Worm (Caenorhabditis elegans): ENCODE results near the gene ugt-54.

ugt-54 gene

DNA sequence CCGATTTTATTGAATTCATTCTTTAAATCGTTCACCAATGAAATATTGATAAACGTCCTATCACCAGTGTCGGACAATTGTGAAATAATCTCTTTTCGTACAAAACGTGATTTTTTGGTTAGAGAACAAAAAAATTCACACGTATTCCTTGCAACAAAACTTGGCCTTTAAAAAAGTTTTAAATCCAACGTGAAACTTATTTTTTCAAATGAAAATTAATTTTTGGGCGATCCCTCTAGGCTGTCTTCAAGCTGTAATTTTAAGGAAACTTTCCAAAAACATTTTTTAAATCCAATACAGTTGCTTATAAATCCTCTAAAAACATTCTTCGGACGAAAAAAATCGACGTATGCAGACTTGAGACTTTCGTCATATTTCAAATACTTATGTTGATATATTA, 6.8 kb upstream of the ugt-54 start, which contains the start of gene T25B9.5:
TSS of gene T25B9.5 (minus strand) at position 101 of the 400 bp plus-strand sequence.
- TF ChIP-seq him-1 (tag; optimal IDR thresholded peaks at IDR 0.05) (no peak), W03F9.2 (tag; optimal IDR thresholded peaks at IDR 0.05) (no peak), dao-5 (tag; optimal IDR thresholded peaks at IDR 0.05) (no peak)

DNA sequence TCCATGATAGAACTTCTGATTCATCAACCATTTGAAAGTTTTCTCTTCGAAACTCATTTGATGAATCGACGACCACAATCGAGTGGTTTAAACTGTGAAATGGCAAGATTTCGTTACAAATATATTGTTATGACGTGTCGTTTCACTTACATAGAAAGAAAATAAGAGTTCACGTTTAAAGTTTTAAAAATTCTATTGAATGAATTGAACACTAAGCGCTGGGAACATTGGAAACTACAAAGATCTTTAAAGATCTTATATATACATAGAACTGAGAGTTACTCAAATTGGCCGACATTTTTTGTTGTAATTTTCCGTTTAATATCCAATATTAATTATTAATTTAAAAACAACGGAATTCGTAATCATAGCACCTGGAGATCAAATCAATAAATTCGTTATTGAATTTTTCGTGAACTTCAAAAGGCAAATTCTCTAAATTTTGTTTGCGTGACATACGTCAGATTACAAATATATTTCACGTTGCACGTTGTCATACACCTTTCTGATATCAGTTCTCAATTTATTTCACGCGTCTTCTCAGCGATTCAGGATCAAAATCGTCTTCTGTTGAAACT, 3.8 kb upstream of the ugt-54 start, which contains the start of the genes T25B9.4 and T25B9.6:
TSS of gene T25B9.4 (minus strand) at position 101 of the 578 bp plus-strand sequence.
TSS of gene T25B9.6 (plus strand) at position 528 of the 578 bp plus-strand sequence.
- TF ChIP-seq W03F9.2 (tag; optimal IDR thresholded peaks at IDR 0.05) (no peak), him-1 (tag; optimal IDR thresholded peaks at IDR 0.05) (no peak), dao-5 (tag; optimal IDR thresholded peaks at IDR 0.05) (no peak)

DNA sequence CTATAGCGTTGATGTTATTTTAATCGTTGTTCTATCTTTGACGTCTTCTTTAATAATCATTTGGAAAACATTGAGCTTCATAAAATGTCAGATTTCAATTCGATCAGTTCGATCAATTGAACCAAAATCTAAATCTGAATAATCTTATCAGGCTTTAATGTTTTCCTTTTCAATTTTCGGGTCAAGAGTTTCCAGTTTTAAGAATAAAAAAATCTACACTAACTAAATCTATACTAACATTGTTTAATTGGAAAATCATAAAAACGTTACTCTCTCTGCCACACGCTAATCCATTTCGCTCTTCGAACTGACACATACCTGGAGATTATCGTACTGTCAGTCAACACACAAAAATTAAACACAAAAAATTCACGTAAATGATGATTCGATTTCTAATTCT, 2.7 kb downstream of the ugt-54 start, which contains the start of gene T25B9.11:
TSS of gene T25B9.11 (plus strand) at position 301 of the 400 bp plus-strand sequence.
- TF ChIP-seq him-1 (tag; optimal IDR thresholded peaks at IDR 0.05) (no peak), W03F9.2 (tag; optimal IDR thresholded peaks at IDR 0.05) (no peak), dao-5 (tag; optimal IDR thresholded peaks at IDR 0.05) (no peak)

DNA sequence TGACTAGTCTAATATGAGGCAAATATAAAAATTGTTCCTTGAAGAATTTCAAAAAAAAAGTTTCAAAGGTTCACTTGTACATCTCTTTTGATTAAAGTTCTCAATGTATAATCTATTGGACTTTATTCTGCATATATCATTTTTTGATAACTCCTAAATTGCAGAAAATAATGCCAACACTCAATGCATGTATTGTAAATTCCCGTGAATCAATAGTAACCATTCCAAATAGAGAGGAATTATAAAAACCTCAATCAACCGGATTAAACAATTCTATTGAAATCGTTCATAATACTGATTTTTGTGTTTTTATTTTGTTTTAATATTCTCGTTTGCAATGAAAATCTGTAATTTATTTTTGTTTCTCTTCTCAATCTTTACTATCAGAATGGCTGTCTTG, 3.6 kb downstream of the ugt-54 start, which contains the start of gene T25B9.12:
TSS of gene T25B9.12 (plus strand) at position 301 of the 400 bp plus-strand sequence.
- TF ChIP-seq dao-5 (tag; optimal IDR thresholded peaks at IDR 0.05) = no peak
- TF ChIP-seq W03F9.2 (tag; optimal IDR thresholded peaks at IDR 0.05) = no peak
- TF ChIP-seq him-1 (tag; optimal IDR thresholded peaks at IDR 0.05) = no peak

DNA sequence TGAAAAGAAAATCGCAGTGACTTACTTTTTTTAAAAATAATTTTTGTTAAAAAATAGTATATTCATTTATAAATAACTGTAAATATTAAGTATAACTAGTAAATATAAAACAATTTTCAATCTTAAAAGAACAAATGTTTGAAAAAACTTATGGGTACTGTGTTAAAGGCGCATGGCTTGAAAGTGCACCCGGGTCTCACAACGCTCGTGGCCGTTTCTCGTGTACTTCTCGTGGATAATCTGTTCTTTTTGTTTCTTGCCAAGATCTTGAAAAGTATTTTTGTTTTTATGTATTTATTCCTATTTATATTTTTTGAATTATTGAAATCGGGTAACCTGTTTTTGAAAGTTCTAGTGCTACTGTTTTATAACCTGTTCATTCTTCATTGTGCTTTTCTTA, 4.6 kb downstream of the ugt-54 start:
- TF ChIP-seq W03F9.2 (tag; optimal IDR thresholded peaks at IDR 0.05) (peak; percentile 71), him-1 (tag; optimal IDR thresholded peaks at IDR 0.05) (no peak)

DNA sequence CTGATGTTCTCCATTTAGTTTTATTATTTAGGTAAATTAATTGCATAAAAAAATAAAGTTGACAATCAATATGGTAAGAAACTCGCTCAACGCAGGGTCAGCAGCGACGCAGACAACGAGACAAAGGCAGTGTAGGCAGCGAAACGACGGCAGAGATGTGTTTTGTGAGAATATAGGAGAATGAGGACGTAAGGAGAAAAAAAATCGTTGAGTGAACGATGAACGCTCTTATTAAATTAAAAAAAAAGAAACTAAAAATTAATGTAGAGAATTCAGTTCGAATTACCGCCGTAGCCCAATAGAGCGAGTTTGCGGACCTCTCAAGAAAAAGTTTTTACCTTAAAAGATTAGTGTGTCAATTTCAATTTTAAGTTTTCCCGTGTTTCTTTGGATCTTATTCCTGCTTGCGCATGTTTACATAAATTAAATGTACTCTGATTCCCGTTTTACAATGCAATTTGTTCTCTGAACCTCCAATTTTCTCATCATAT, 6.7 kb downstream of the ugt-54 start, which contains the start of gene T25B9.8:
TSS of gene T25B9.8 (minus strand) at position 51 of the 491 bp plus-strand sequence.
- TF ChIP-seq dao-5 (tag; optimal IDR thresholded peaks at IDR 0.05) = no peak
- no peak for TF ChIP-seq W03F9.2 (tag; optimal IDR thresholded peaks at IDR 0.05)
- no peak for TF ChIP-seq him-1 (tag; optimal IDR thresholded peaks at IDR 0.05)

DNA sequence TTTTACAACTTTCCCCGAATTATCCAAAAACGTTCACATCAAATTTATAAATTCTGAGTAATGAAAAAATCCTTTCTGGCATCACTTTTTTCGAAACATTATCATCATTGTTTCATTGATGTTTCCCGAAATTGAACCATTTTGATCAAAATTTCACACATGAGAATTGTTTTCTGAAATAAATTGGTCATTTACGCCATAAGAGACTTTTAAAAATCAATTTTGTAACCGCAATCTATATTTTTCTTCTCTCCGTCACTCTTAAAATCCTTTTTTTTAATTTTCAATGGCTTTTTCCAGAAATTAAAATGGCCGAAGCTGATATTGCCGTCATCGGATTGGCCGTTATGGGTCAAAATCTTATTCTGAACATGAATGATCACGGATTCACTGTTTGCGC, 7.9 kb downstream of the ugt-54 start, which contains the start of gene T25B9.9:
TSS of gene T25B9.9 (plus strand) at position 301 of the 400 bp plus-strand sequence.
- TF ChIP-seq him-1 (tag; optimal IDR thresholded peaks at IDR 0.05) = no peak
- TF ChIP-seq dao-5 (tag; optimal IDR thresholded peaks at IDR 0.05) = no peak
- TF ChIP-seq W03F9.2 (tag; optimal IDR thresholded peaks at IDR 0.05) = no peak

DNA sequence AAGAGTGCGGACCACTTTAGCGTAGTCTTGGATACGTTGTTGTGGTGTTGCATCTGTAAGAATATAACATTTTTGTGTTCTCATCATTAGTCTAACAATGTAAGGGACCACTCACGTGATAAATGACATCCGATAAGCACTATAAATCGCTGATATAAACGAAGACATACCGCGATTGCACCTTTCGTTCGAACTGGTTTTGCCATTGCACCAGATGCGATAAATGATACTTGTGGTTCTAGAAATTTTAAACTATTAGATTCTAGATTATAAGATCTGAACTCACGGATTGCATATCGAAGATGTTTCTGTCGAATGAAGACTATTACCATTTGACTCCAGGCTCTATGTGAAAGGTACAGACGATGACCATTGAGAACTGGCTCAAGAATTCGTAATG, 9.8 kb downstream of the ugt-54 start:
- TF ChIP-seq W03F9.2 (tag; optimal IDR thresholded peaks at IDR 0.05) = no peak
- no peak for TF ChIP-seq dao-5 (tag; optimal IDR thresholded peaks at IDR 0.05)
- TF ChIP-seq him-1 (tag; optimal IDR thresholded peaks at IDR 0.05) = no peak

DNA sequence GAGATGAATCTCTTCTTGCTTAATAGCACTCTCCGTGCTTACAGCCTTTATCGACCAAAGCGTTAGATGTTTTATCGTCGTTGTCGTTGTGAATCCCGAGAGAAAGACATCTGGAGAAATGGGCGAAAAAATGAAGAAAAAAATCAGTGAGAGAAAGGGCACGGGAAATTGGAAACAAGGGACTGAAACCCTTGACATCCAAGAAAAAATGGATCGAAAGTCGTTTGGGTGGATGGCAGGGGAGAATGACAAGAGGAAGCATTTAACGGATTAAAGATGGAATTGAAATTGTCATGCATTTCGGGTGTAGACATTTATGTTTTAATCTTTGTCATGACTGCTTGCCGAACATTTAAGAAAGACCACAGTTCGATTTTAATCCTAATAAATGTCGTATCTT, 12.3 kb downstream of the ugt-54 start, which contains the start of gene inpp-1:
TSS of gene inpp-1 (minus strand) at position 101 of the 400 bp plus-strand sequence.
- TF ChIP-seq him-1 (tag; optimal IDR thresholded peaks at IDR 0.05) = no peak
- no peak for TF ChIP-seq dao-5 (tag; optimal IDR thresholded peaks at IDR 0.05)
- no peak for TF ChIP-seq W03F9.2 (tag; optimal IDR thresholded peaks at IDR 0.05)

DNA sequence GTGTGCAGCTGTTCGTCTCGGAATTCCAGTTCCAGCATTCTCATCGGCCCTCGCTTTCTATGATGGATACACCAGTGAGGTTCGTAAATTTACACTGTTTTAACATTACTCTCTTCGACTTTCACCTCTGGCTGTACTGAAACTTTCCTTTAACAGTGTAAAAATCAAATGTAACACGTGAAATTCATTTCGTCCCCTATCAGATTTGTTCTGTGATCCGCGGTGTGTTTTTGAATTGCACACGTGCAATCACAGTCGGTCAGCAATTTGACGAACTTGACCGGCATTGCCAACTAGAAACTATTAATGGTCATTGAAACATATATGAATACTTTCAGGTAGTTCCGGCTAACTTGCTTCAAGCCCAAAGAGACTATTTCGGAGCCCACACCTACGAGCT, 15.6 kb downstream of the ugt-54 start:
- TF ChIP-seq him-1 (tag; optimal IDR thresholded peaks at IDR 0.05) (no peak), W03F9.2 (tag; optimal IDR thresholded peaks at IDR 0.05) (no peak), dao-5 (tag; optimal IDR thresholded peaks at IDR 0.05) (no peak)

DNA sequence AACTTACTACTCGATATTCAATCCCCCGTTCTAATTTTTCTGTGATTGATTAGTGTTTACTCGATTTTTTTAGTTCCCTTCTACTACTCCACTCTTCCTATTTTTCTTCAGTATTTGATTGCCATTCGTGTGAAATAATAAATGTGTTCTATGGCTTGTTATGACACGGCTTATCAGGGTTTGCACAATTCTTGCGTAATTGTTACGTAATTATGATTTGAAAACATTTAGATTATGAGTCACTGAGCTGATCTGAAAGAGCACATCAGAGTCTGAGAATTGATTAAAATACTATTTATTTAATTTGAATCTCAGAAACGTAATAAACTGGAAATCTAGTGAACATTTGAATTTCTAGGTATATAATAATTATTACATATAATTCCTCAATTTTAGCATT, 16.1 kb downstream of the ugt-54 start:
- no peak for TF ChIP-seq dao-5 (tag; optimal IDR thresholded peaks at IDR 0.05)
- TF ChIP-seq W03F9.2 (tag; optimal IDR thresholded peaks at IDR 0.05) = no peak
- TF ChIP-seq him-1 (tag; optimal IDR thresholded peaks at IDR 0.05) = no peak

DNA sequence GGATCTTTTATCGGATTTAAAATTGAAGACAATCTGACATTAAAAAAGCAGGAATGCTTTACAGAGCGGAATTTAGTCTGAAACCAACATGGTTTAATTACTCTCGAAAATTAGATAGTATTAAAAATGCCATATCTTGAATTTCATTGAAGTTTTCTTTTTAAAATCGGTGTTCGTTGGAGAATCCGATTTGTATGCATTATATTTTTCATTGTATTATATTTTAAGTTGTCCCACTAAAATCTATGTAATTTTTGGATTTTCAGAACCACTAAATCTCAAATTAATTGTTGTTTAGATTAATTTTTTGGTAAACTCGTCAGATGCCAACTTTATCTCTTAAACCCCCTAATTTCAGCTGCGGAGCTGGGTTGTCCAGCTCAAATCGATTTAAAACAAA, 17.1 kb downstream of the ugt-54 start:
- no peak for TF ChIP-seq dao-5 (tag; optimal IDR thresholded peaks at IDR 0.05)
- no peak for TF ChIP-seq him-1 (tag; optimal IDR thresholded peaks at IDR 0.05)
- TF ChIP-seq W03F9.2 (tag; optimal IDR thresholded peaks at IDR 0.05) = no peak

DNA sequence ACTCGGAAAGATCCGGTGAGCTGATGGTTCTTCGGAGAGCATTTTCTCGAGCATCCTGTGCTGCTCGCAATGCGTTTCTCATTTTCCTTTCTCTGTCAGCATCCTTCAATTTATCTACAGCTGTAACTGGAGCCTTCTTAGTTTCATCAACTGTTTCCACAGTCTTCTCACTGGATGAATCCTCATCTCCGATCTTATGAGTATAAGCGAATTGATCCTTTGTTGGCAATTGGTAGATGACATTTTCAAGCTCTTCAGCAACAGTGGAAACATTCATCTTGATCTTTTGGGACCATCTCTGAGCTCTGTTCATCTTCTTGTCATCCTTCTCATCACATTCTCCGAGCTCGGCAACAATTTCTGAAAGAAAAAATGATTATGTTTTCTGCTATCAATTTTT, 17.8 kb downstream of the ugt-54 start:
- TF ChIP-seq dao-5 (tag; optimal IDR thresholded peaks at IDR 0.05) (no peak), W03F9.2 (tag; optimal IDR thresholded peaks at IDR 0.05) (no peak), him-1 (tag; optimal IDR thresholded peaks at IDR 0.05) (no peak)

DNA sequence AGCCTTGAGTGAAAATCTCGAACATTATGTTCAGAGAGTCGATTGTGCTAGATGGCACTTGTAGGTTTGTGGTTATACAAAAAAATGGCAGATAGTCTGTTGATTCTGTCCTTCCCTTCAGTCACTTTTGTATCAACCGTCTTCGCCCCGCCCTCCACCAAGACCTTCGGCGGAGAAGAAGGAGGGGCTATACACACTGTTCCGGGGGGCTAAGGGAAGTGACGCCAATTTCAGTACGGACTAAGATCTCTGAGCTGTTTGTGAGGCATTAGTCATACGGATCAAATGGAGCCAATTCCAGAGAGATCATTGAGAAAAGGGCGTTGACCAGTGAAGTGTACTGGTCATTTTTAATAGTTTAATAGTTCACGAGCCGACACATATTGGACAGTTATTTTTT, 19.1 kb downstream of the ugt-54 start, which contains the start of gene swt-3:
TSS of gene swt-3 (minus strand) at position 101 of the 400 bp plus-strand sequence.
- no peak for TF ChIP-seq W03F9.2 (tag; optimal IDR thresholded peaks at IDR 0.05)
- TF ChIP-seq him-1 (tag; optimal IDR thresholded peaks at IDR 0.05) = no peak
- no peak for TF ChIP-seq dao-5 (tag; optimal IDR thresholded peaks at IDR 0.05)

All from whole organism, L4/young adult.